Worm (Caenorhabditis elegans) whole organism, L1 larva: ENCODE results near the gene nadk-2.

Experiments
- aha-1 ChIP-seq: fragments of 150-350 bp; optimal IDR thresholded peaks from 2 replicates; lab custom pipeline; 2014; ENCODE audit warnings: missing biosample characterization, missing genetic modification characterization
- efl-1 ChIP-seq, 4 experiments: fragments of 150-350 bp; optimal IDR thresholded peaks in 3 of 4; peaks in 1 of 4; 1 replicate in 1 of 4; 2 replicates in 3 of 4; lab custom pipeline; 2014; ENCODE audit warnings: missing biosample characterization in 2 of 4, missing genetic modification characterization in 2 of 4, missing genetic modification reagents in 2 of 4
- elt-2 ChIP-seq: sonication (generic microtip); optimal IDR thresholded peaks from 2 replicates; lab custom pipeline; 2016; ENCODE audit warnings: missing genetic modification characterization, mild to moderate bottlenecking, inconsistent platforms, missing compliant biosample characterization, missing genetic modification reagents
- nhr-11 ChIP-seq: fragments of 150-350 bp; optimal IDR thresholded peaks from 2 replicates; lab custom pipeline; 2014; ENCODE audit warnings: missing biosample characterization, missing genetic modification characterization
- nhr-28 ChIP-seq: fragments of 150-350 bp; optimal IDR thresholded peaks from 2 replicates; lab custom pipeline; 2014; ENCODE audit warnings: missing biosample characterization, missing genetic modification characterization
- pag-3 ChIP-seq: sonication (generic microtip); optimal IDR thresholded peaks from 2 replicates; lab custom pipeline; 2017; ENCODE audit warnings: missing genetic modification characterization, mild to moderate bottlenecking, missing compliant biosample characterization, antibody characterized with exemption, borderline replicate concordance; ENCODE audit not compliant: insufficient read depth
- rnt-1 ChIP-seq: sonication (generic microtip); optimal IDR thresholded peaks from 2 replicates; lab custom pipeline; 2016; ENCODE audit warnings: mild to moderate bottlenecking, missing genetic modification characterization, moderate library complexity, missing compliant biosample characterization
- snpc-4 ChIP-seq: fragments of 150-350 bp; optimal IDR thresholded peaks from 2 replicates; lab custom pipeline; 2014; ENCODE audit warnings: missing biosample characterization, missing genetic modification characterization
- sox-4 ChIP-seq: sonication (generic microtip); optimal IDR thresholded peaks from 2 replicates; lab custom pipeline; 2016; ENCODE audit warnings: missing genetic modification characterization, missing compliant biosample characterization
- sptf-1 ChIP-seq: fragments of 150-350 bp; optimal IDR thresholded peaks from 2 replicates; lab custom pipeline; 2014; ENCODE audit warnings: missing biosample characterization, missing genetic modification characterization
- unc-30 ChIP-seq: sonication (generic microtip); optimal IDR thresholded peaks from 2 replicates; lab custom pipeline; 2017; ENCODE audit warnings: missing biosample characterization, missing genetic modification characterization
- unc-62 ChIP-seq: fragments of 150-350 bp; optimal IDR thresholded peaks from 2 replicates; lab custom pipeline; 2014; ENCODE audit warnings: missing biosample characterization, missing genetic modification reagents, missing genetic modification characterization
- unc-86 ChIP-seq: sonication (generic microtip); optimal IDR thresholded peaks from 2 replicates; lab custom pipeline; 2016; ENCODE audit warnings: missing genetic modification characterization, missing compliant biosample characterization
- zag-1 ChIP-seq: fragments of 150-350 bp; optimal IDR thresholded peaks from 2 replicates; lab custom pipeline; 2014; ENCODE audit warnings: missing biosample characterization, missing genetic modification characterization

DNA sequence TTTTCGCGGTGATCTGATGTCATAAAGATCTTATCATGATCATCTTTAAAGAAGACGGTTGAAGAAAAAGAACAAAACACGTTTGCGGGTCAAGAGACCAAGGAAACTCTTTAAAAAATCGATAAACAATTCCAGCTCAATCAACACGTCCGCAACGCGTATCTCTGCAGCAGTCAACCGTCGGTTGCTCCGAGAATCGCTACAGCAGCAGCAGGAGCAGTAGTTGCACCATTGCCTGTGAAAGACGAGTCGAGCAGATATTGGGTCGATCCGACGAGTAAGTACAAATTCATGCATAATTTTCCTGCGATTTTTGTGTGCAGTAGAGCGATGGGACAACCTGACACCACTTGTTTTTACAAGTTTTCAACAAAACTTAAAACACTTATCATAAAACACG is 5.2 kb downstream of the nadk-2 start:
- TF ChIP-seq nhr-11 (tag; lab: Kevin White, UChicago) (no peak), snpc-4 (tag; lab: Kevin White, UChicago) (no peak), efl-1 (optimal IDR thresholded peaks at IDR 0.05; lab: Kevin White, UChicago) (peak in 1 of 2 experiments; percentile 9), efl-1 (GFP tag; optimal IDR thresholded peaks at IDR 0.05 in 1 of 2; lab: Kevin White, UChicago) (no peak), unc-30 (no peak), elt-2 (tag; lab: Kevin White, UChicago) (no peak), unc-86 (no peak), sox-4 (tag; lab: Kevin White, UChicago) (no peak), pag-3 (tag; lab: Kevin White, UChicago) (no peak), nhr-28 (tag; lab: Kevin White, UChicago) (no peak), unc-62 (GFP tag; lab: Kevin White, UChicago) (no peak), sptf-1 (no peak), rnt-1 (tag; lab: Kevin White, UChicago) (no peak), zag-1 (tag; lab: Kevin White, UChicago) (no peak), aha-1 (tag; lab: Kevin White, UChicago) (no peak)
